Fruit fly (Drosophila melanogaster): ENCODE results near the gene Mocs2A.

dm6 chr3R:25108932-25109331, 18.2 kb downstream of the Mocs2A start, which contains the start of gene CG34027:
- no peak for TF ChIP-seq Pif1B (GFP tag; optimal IDR thresholded peaks at IDR 0.05)
- no peak for TF ChIP-seq CG17806 (tag; optimal IDR thresholded peaks at IDR 0.05)
- TF ChIP-seq rn (GFP tag; IDR thresholded peaks at IDR 0.05), result no peak
- no peak for TF ChIP-seq CG32121 (GFP tag; IDR thresholded peaks at IDR 0.05)
- no peak for TF ChIP-seq CG4496 (GFP tag; IDR thresholded peaks at IDR 0.05)
- no peak for TF ChIP-seq Snoo (tag; optimal IDR thresholded peaks at IDR 0.05)
- no peak for TF ChIP-seq Ets98B (GFP tag; IDR thresholded peaks at IDR 0.05)

Data from whole organism, pupa.